Fruit fly (Drosophila melanogaster): ENCODE measurements around the gene CG17075.

The CG17075 gene

dm6 chr2L:309177-309576, 41.9 kb upstream of the CG17075 start (continued):
- TF ChIP-seq BtbVII (GFP tag; optimal IDR thresholded peaks at IDR 0.05) (no peak), tio (GFP tag; optimal IDR thresholded peaks at IDR 0.05) (peak; percentile 30), D19A (tag; optimal IDR thresholded peaks at IDR 0.05) (no peak), gem (tag; optimal IDR thresholded peaks at IDR 0.05) (peak; percentile 38), CG11560 (tag; IDR thresholded peaks at IDR 0.05) (no peak), CG4360 (GFP tag; IDR thresholded peaks at IDR 0.05) (no peak), CG9609 (GFP tag; optimal IDR thresholded peaks at IDR 0.05) (peak; percentile 8), D (optimal IDR thresholded peaks at IDR 0.05) (no peak), D (GFP tag; optimal IDR thresholded peaks at IDR 0.05) (no peak), CG31441 (GFP tag; IDR thresholded peaks at IDR 0.05) (no peak), Med (GFP tag) (peak; percentile 80), CG17802 (tag; optimal IDR thresholded peaks at IDR 0.05) (no peak), fu2 (GFP tag; optimal IDR thresholded peaks at IDR 0.05) (no peak), CG8765 (GFP tag; IDR thresholded peaks at IDR 0.05) (no peak), Doc3 (GFP tag; IDR thresholded peaks at IDR 0.05; ENCODE audit: partially characterized antibody) (no peak), CG13894 (tag; optimal IDR thresholded peaks at IDR 0.05) (peak; percentile 21), sd (tag; optimal IDR thresholded peaks at IDR 0.05) (no peak), CG11504 (tag; optimal IDR thresholded peaks at IDR 0.05) (peak; percentile 31), jigr1 (GFP tag; IDR thresholded peaks at IDR 0.05) (no peak), pnt (GFP tag; optimal IDR thresholded peaks at IDR 0.05) (no peak), CG10366 (GFP tag; IDR thresholded peaks at IDR 0.05) (no peak), B-H2 (GFP tag; optimal IDR thresholded peaks at IDR 0.05) (no peak), CG9437 (GFP tag; optimal IDR thresholded peaks at IDR 0.05) (no peak), CG2199 (GFP tag; IDR thresholded peaks at IDR 0.05) (no peak), BEAF-32 (GFP tag; optimal IDR thresholded peaks at IDR 0.05) (no peak), Meics (GFP tag; optimal IDR thresholded peaks at IDR 0.05) (peak; percentile 19), seq (GFP tag; IDR thresholded peaks at IDR 0.05) (no peak), Scr (GFP tag; IDR thresholded peaks at IDR 0.05; ENCODE audit: partially characterized antibody) (no peak), row (GFP tag; IDR thresholded peaks at IDR 0.05) (peak; percentile 77), nau (GFP tag; optimal IDR thresholded peaks at IDR 0.05) (no peak), Elba2 (GFP tag; optimal IDR thresholded peaks at IDR 0.05) (no peak), Mrtf (GFP tag; IDR thresholded peaks at IDR 0.05) (no peak), p53 (GFP tag; optimal IDR thresholded peaks at IDR 0.05) (no peak), CG11696 (GFP tag; IDR thresholded peaks at IDR 0.05) (no peak), Ravus (GFP tag; IDR thresholded peaks at IDR 0.05) (no peak), Gug (GFP tag; IDR thresholded peaks at IDR 0.05) (no peak)

DNA sequence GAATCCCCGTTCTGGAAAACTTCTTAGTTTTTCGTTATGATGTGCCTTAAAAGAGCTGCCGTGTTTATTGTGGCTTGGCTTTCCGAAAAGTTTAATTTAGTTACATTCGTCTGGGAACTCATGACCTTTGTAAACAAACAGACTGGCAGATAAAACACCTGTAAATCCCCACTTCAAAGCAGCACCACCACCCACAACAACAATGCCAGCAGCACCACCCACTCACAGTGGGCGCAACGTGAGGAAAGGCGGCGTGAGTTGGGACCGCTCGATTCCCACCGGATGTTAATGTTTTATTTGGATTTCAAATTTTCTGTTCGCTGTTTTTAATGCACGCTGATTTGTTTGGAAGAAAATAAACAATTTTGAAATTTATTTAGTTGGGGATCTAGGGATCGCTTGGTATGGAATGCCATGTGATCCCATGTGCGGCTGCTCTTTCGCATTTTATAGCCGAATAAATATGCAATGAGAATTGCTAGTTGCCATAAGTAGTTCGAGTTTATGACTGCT, 40.9 kb upstream of the CG17075 start:
- TF ChIP-seq CG4820 (GFP tag; optimal IDR thresholded peaks at IDR 0.05) (no peak), kah (GFP tag; optimal IDR thresholded peaks at IDR 0.05) (peak; percentile 69), sr (GFP tag; IDR thresholded peaks at IDR 0.05) (peak; percentile 56; the same call in 1 of the 3 replicates), run (tag; optimal IDR thresholded peaks at IDR 0.05) (peak; percentile 17), tna (GFP tag; IDR thresholded peaks at IDR 0.05; ENCODE audit: partially characterized antibody) (no peak), sens (GFP tag) (peak; percentile 3), fd64A (GFP tag; optimal IDR thresholded peaks at IDR 0.05) (peak; percentile 43), abd-A (tag; optimal IDR thresholded peaks at IDR 0.05) (peak; percentile 27), CG12769 (tag; optimal IDR thresholded peaks at IDR 0.05) (peak; percentile 71), sd (tag; optimal IDR thresholded peaks at IDR 0.05) (peak; percentile 69)
